Worm (Caenorhabditis elegans) whole organism, late embryonic: Measurements from ENCODE around the gene K10C2.2.

Experiments used
- K02D7.2 ChIP-seq: sonication (generic microtip); optimal IDR thresholded peaks from 2 replicates; lab custom pipeline; 2017; ENCODE audit warnings: mild to moderate bottlenecking, missing genetic modification characterization, missing compliant biosample characterization
- T23F11.4 ChIP-seq: fragments of 200-800 bp; sonication (Bioruptor generic); optimal IDR thresholded peaks from 2 replicates; lab custom pipeline; 2018; ENCODE audit warnings: mild to moderate bottlenecking, missing genetic modification characterization, missing compliant biosample characterization
- ahr-1 ChIP-seq: sonication (generic microtip); optimal IDR thresholded peaks from 2 replicates; lab custom pipeline; 2016; ENCODE audit warnings: missing genetic modification characterization, missing compliant biosample characterization
- ceh-30 ChIP-seq: fragments of 150-350 bp; optimal IDR thresholded peaks from 2 replicates; lab custom pipeline; 2014; ENCODE audit warnings: missing biosample characterization, missing genetic modification characterization
- ceh-6 ChIP-seq: fragments of 200-800 bp; sonication (Bioruptor generic); optimal IDR thresholded peaks from 2 replicates; lab custom pipeline; 2018; ENCODE audit warnings: mild to moderate bottlenecking, missing genetic modification characterization, missing compliant biosample characterization
- elt-2 ChIP-seq: sonication (generic microtip); optimal IDR thresholded peaks from 2 replicates; lab custom pipeline; 2016; ENCODE audit warnings: missing genetic modification reagents, missing genetic modification characterization, missing compliant biosample characterization
- fkh-10 ChIP-seq: fragments of 150-350 bp; optimal IDR thresholded peaks from 2 replicates; lab custom pipeline; 2014; ENCODE audit warnings: missing biosample characterization, missing genetic modification reagents, missing genetic modification characterization
- fkh-6 ChIP-seq: sonication (generic microtip); optimal IDR thresholded peaks from 2 replicates; lab custom pipeline; 2016; ENCODE audit warnings: missing genetic modification characterization, missing compliant biosample characterization
- hlh-30 ChIP-seq: sonication (generic microtip); optimal IDR thresholded peaks from 2 replicates; lab custom pipeline; 2017; ENCODE audit warnings: antibody characterized with exemption, missing genetic modification characterization, missing compliant biosample characterization; ENCODE audit not compliant: insufficient read depth
- nhr-232 ChIP-seq: sonication (generic microtip); optimal IDR thresholded peaks from 2 replicates; lab custom pipeline; 2016; ENCODE audit warnings: missing genetic modification characterization, missing compliant biosample characterization
- npax-4 ChIP-seq: sonication (generic microtip); optimal IDR thresholded peaks from 2 replicates; lab custom pipeline; 2016; ENCODE audit warnings: missing genetic modification characterization, missing compliant biosample characterization
- pqm-1 ChIP-seq: sonication (generic microtip); optimal IDR thresholded peaks from 2 replicates; lab custom pipeline; 2016; ENCODE audit warnings: missing genetic modification characterization, missing compliant biosample characterization
- sox-2 ChIP-seq: fragments of 200-800 bp; sonication (Bioruptor generic); IDR thresholded peaks from 2 replicates; pipeline ENCODE4 v1.3.6; 2022; ENCODE audit warnings: missing genetic modification reagents, missing genetic modification characterization, missing compliant biosample characterization

DNA sequence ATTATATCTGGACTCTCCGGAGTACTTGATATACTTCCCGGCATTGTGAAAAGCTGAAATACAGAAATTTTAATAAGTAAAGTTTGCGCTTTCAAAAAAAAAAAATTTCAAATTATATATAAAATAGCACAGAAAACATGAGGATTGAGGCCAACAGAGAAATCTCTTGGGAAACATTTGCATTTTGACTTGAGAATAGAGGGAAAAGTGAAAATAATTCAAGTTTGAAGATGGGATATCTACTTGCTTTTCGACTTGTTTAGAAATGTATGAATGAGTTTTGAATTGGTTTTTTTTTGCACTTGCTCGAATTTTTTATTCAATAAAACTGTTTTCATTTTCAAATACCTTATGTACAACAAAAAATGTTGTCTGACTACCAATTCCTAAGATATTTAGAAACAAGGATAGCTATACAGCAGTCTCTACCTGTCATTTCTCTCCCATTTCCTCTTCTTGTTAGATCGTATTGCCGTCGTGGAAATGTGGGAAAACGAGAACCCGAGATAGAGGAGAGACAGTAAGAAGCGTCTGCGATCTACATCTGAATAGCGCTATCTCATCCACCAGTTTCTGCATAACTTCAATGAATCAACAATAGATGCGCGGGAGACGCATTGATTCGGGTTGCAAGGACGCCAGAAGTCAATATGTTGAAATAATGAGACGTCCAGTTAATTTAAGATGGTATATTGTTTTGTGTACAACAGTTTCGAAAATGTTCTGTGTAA lies 17.1 kb downstream of the K10C2.2 start, which contains the start of gene T22E5.6:
- TF ChIP-seq pqm-1 (tag; lab: Kevin White, UChicago) (no peak), ahr-1 (tag; lab: Kevin White, UChicago) (no peak), hlh-30 (tag; lab: Kevin White, UChicago) (no peak), T23F11.4 (GFP tag; lab: Kevin White, UChicago) (no peak), nhr-232 (no peak), sox-2 (GFP tag; lab: Robert Waterston, UW) (no peak), npax-4 (no peak), ceh-30 (tag; lab: Kevin White, UChicago) (no peak), ceh-6 (GFP tag; lab: Kevin White, UChicago) (no peak), K02D7.2 (tag; lab: Kevin White, UChicago) (no peak), fkh-10 (no peak), elt-2 (tag; lab: Kevin White, UChicago) (no peak), fkh-6 (tag; lab: Kevin White, UChicago) (no peak)
